Worm (Caenorhabditis elegans) whole organism, mixed stage, embryonic: ENCODE data around the gene nac-2.

Experiments
- M03D4.4 ChIP-seq: sonication (generic microtip); optimal IDR thresholded peaks from 2 replicates; lab custom pipeline; 2017; ENCODE audit warnings: mild to moderate bottlenecking, missing genetic modification characterization, missing compliant biosample characterization
- bed-3 ChIP-seq: fragments of 200-800 bp; sonication (Bioruptor generic); optimal IDR thresholded peaks from 3 replicates; lab custom pipeline; 2018; ENCODE audit warnings: mild to moderate bottlenecking, missing genetic modification characterization, moderate library complexity, missing compliant biosample characterization
- blmp-1 ChIP-seq: fragments of 150-350 bp; optimal IDR thresholded peaks from 2 replicates; lab custom pipeline; 2014; ENCODE audit warnings: missing biosample characterization, missing genetic modification characterization
- ceh-39 ChIP-seq: fragments of 150-350 bp; optimal IDR thresholded peaks from 2 replicates; lab custom pipeline; 2014; ENCODE audit warnings: missing biosample characterization, missing genetic modification characterization
- ceh-43 ChIP-seq: fragments of 200-800 bp; sonication (Bioruptor generic); optimal IDR thresholded peaks from 2 replicates; lab custom pipeline; 2018; ENCODE audit warnings: mild to moderate bottlenecking, missing genetic modification characterization, moderate library complexity, missing compliant biosample characterization
- ceh-83 ChIP-seq: fragments of 200-800 bp; sonication (Bioruptor generic); optimal IDR thresholded peaks from 2 replicates; lab custom pipeline; 2018; ENCODE audit warnings: mild to moderate bottlenecking, missing genetic modification characterization, missing compliant biosample characterization
- ces-1 ChIP-seq: fragments of 150-350 bp; optimal IDR thresholded peaks from 2 replicates; lab custom pipeline; 2014; ENCODE audit warnings: missing biosample characterization, missing genetic modification reagents, missing genetic modification characterization
- cnd-1 ChIP-seq: fragments of 200-800 bp; sonication (Bioruptor generic); optimal IDR thresholded peaks from 2 replicates; lab custom pipeline; 2018; ENCODE audit warnings: mild to moderate bottlenecking, missing genetic modification characterization, missing compliant biosample characterization
- drap-1 ChIP-seq: fragments of 200-800 bp; sonication (Bioruptor generic); optimal IDR thresholded peaks from 3 replicates; lab custom pipeline; 2018; ENCODE audit warnings: mild to moderate bottlenecking, missing genetic modification characterization, missing compliant biosample characterization
- elt-1 ChIP-seq: sonication (generic microtip); optimal IDR thresholded peaks from 2 replicates; lab custom pipeline; 2017; ENCODE audit warnings: missing genetic modification characterization, mild to moderate bottlenecking, missing compliant biosample characterization, antibody characterized with exemption, moderate library complexity, borderline replicate concordance; ENCODE audit not compliant: insufficient read depth
- elt-3 ChIP-seq: fragments of 150-350 bp; optimal IDR thresholded peaks from 2 replicates; lab custom pipeline; 2014; ENCODE audit warnings: missing biosample characterization, missing genetic modification characterization
- ham-2 ChIP-seq: fragments of 200-800 bp; sonication (Bioruptor generic); optimal IDR thresholded peaks from 2 replicates; lab custom pipeline; 2018; ENCODE audit warnings: mild to moderate bottlenecking, missing genetic modification characterization, missing compliant biosample characterization
- hlh-1 ChIP-seq: fragments of 150-350 bp; optimal IDR thresholded peaks from 2 replicates; lab custom pipeline; 2014; ENCODE audit warnings: missing biosample characterization, missing genetic modification reagents, missing genetic modification characterization
- lin-13 ChIP-seq: fragments of 150-350 bp; optimal IDR thresholded peaks from 2 replicates; lab custom pipeline; 2014; ENCODE audit warnings: missing biosample characterization, missing genetic modification characterization
- lin-32 ChIP-seq: fragments of 200-800 bp; sonication (Bioruptor generic); optimal IDR thresholded peaks from 2 replicates; lab custom pipeline; 2018; ENCODE audit warnings: mild to moderate bottlenecking, missing genetic modification characterization, missing compliant biosample characterization
- lsy-2 ChIP-seq: fragments of 150-350 bp; optimal IDR thresholded peaks from 2 replicates; lab custom pipeline; 2014; ENCODE audit warnings: missing biosample characterization, missing genetic modification characterization
- mab-5 ChIP-seq: fragments of 150-350 bp; optimal IDR thresholded peaks from 2 replicates; lab custom pipeline; 2014; ENCODE audit warnings: missing biosample characterization, missing genetic modification characterization
- mep-1 ChIP-seq: fragments of 150-350 bp; optimal IDR thresholded peaks from 2 replicates; lab custom pipeline; 2017; ENCODE audit warnings: missing biosample characterization, missing genetic modification reagents, missing genetic modification characterization, inconsistent platforms
- mls-2 ChIP-seq: sonication (generic microtip); optimal IDR thresholded peaks from 2 replicates; lab custom pipeline; 2016; ENCODE audit warnings: mild to moderate bottlenecking, missing genetic modification characterization, moderate library complexity, missing compliant biosample characterization
- nhr-12 ChIP-seq: fragments of 150-350 bp; optimal IDR thresholded peaks from 2 replicates; lab custom pipeline; 2014; ENCODE audit warnings: missing biosample characterization, missing genetic modification characterization
- nhr-2 ChIP-seq: fragments of 150-350 bp; optimal IDR thresholded peaks from 2 replicates; lab custom pipeline; 2014; ENCODE audit warnings: missing biosample characterization, missing genetic modification characterization
- nhr-237 ChIP-seq: fragments of 150-350 bp; optimal IDR thresholded peaks from 2 replicates; lab custom pipeline; 2014; ENCODE audit warnings: missing biosample characterization, missing genetic modification characterization
- nhr-28 ChIP-seq: fragments of 150-350 bp; optimal IDR thresholded peaks from 2 replicates; lab custom pipeline; 2014; ENCODE audit warnings: missing biosample characterization, missing genetic modification characterization
- nhr-76 ChIP-seq: sonication (generic microtip); optimal IDR thresholded peaks from 2 replicates; lab custom pipeline; 2017; ENCODE audit warnings: missing biosample characterization, missing genetic modification characterization
- pha-4 ChIP-seq: fragments of 150-350 bp; optimal IDR thresholded peaks from 2 replicates; lab custom pipeline; 2018; ENCODE audit warnings: missing biosample characterization, missing genetic modification reagents, missing genetic modification characterization
- sem-2 ChIP-seq: fragments of 200-800 bp; sonication (Bioruptor generic); optimal IDR thresholded peaks from 2 replicates; lab custom pipeline; 2018; ENCODE audit warnings: mild to moderate bottlenecking, missing genetic modification characterization, missing compliant biosample characterization
- snpc-4 ChIP-seq: fragments of 150-350 bp; optimal IDR thresholded peaks from 2 replicates; lab custom pipeline; 2014; ENCODE audit warnings: missing biosample characterization, missing genetic modification characterization
- sptf-1 ChIP-seq: sonication (generic microtip); optimal IDR thresholded peaks from 2 replicates; lab custom pipeline; 2017; ENCODE audit warnings: mild to moderate bottlenecking, missing genetic modification characterization, moderate library complexity, missing compliant biosample characterization
- tbx-8 ChIP-seq: fragments of 200-800 bp; sonication (Bioruptor generic); optimal IDR thresholded peaks from 2 replicates; lab custom pipeline; 2018; ENCODE audit warnings: mild to moderate bottlenecking, missing genetic modification characterization, moderate library complexity, missing compliant biosample characterization
- unc-120 ChIP-seq: sonication (generic microtip); optimal IDR thresholded peaks from 2 replicates; lab custom pipeline; 2017; ENCODE audit warnings: missing genetic modification characterization, missing compliant biosample characterization; ENCODE audit not compliant: poor library complexity, severe bottlenecking
- unc-39 ChIP-seq: fragments of 150-350 bp; optimal IDR thresholded peaks from 2 replicates; lab custom pipeline; 2014; ENCODE audit warnings: missing biosample characterization, missing genetic modification characterization
- unc-62 ChIP-seq: fragments of 150-350 bp; optimal IDR thresholded peaks from 2 replicates; lab custom pipeline; 2014; ENCODE audit warnings: missing biosample characterization, missing genetic modification reagents, missing genetic modification characterization
- zip-8 ChIP-seq: fragments of 150-350 bp; optimal IDR thresholded peaks from 2 replicates; lab custom pipeline; 2014; ENCODE audit warnings: missing biosample characterization, missing genetic modification characterization
- ztf-11 ChIP-seq: fragments of 150-350 bp; optimal IDR thresholded peaks from 2 replicates; lab custom pipeline; 2014; ENCODE audit warnings: missing biosample characterization, missing genetic modification characterization

Gene nac-2

ce11 chrIII:9043200-9043599, at the start of gene nac-2:
Gene nac-2, minus strand, starts transcription at chrIII:9043300.
- TF ChIP-seq ces-1 (GFP tag; lab: Kevin White, UChicago) (no peak), ceh-83 (no peak), sem-2 (no peak), mep-1 (tag; lab: Kevin White, UChicago) (no peak), tbx-8 (no peak), drap-1 (no peak), nhr-12 (no peak), mab-5 (tag; lab: Kevin White, UChicago) (no peak), unc-120 (no peak), ceh-39 (no peak), elt-1 (no peak), lin-13 (tag; lab: Kevin White, UChicago) (no peak), mls-2 (tag; lab: Kevin White, UChicago) (no peak), zip-8 (tag; lab: Kevin White, UChicago) (no peak)

- TF ChIP-seq lsy-2 (no peak), lin-32 (GFP tag; lab: Kevin White, UChicago) (no peak), sptf-1 (tag; lab: Kevin White, UChicago) (no peak), elt-1 (no peak), tbx-8 (no peak), mls-2 (tag; lab: Kevin White, UChicago) (no peak), nhr-28 (tag; lab: Kevin White, UChicago) (no peak), ham-2 (GFP tag; lab: Kevin White, UChicago) (no peak), unc-120 (no peak), hlh-1 (tag; lab: Kevin White, UChicago) (no peak), drap-1 (no peak), pha-4 (no peak), snpc-4 (no peak), ztf-11 (tag; lab: Kevin White, UChicago) (no peak), blmp-1 (no peak), lin-13 (tag; lab: Kevin White, UChicago) (no peak), mep-1 (tag; lab: Kevin White, UChicago) (no peak), zip-8 (tag; lab: Kevin White, UChicago) (no peak), ceh-83 (no peak), elt-3 (tag; lab: Kevin White, UChicago) (no peak)
Observed at ce11 chrIII:9091392-9092291, 48.5 kb upstream of the nac-2 start, which contains the start of gene glp-1. Gene glp-1, plus strand, starts transcription at chrIII:9092241.

- TF ChIP-seq elt-1 = no peak
- no peak for TF ChIP-seq cnd-1 (tag; lab: Kevin White, UChicago)
- no peak for TF ChIP-seq unc-39 (tag; lab: Kevin White, UChicago)
- no peak for TF ChIP-seq mab-5 (tag; lab: Kevin White, UChicago)
- no peak for TF ChIP-seq ztf-11 (tag; lab: Kevin White, UChicago)
- no peak for TF ChIP-seq sem-2
- no peak for TF ChIP-seq unc-62 (GFP tag; lab: Kevin White, UChicago)
- TF ChIP-seq snpc-4 = no peak
- TF ChIP-seq hlh-1 (tag; lab: Kevin White, UChicago) = no peak
- no peak for TF ChIP-seq M03D4.4 (tag; lab: Kevin White, UChicago)
- no peak for TF ChIP-seq nhr-2 (tag; lab: Kevin White, UChicago)
- TF ChIP-seq unc-120 = no peak
- TF ChIP-seq mls-2 (tag; lab: Kevin White, UChicago) = no peak
- no peak for TF ChIP-seq drap-1
Observed at ce11 chrIII:9089325-9089823, 46.3 kb upstream of the nac-2 start, which contains the start of the genes mccc-2 and mrpl-44. Gene mccc-2, minus strand, starts transcription at chrIII:9089375. Gene mrpl-44, minus strand, starts transcription at chrIII:9089375.

ce11 chrIII:9084329-9084728, 41.2 kb upstream of the nac-2 start:
- TF ChIP-seq nhr-12 (no peak), cnd-1 (tag; lab: Kevin White, UChicago) (no peak), unc-120 (peak; percentile 65), zip-8 (tag; lab: Kevin White, UChicago) (no peak), blmp-1 (no peak), unc-39 (tag; lab: Kevin White, UChicago) (no peak), pha-4 (no peak), sptf-1 (tag; lab: Kevin White, UChicago) (no peak), nhr-237 (no peak), mls-2 (tag; lab: Kevin White, UChicago) (peak; percentile 26), ces-1 (GFP tag; lab: Kevin White, UChicago) (peak; percentile 98), sem-2 (no peak), elt-3 (tag; lab: Kevin White, UChicago) (no peak), nhr-2 (tag; lab: Kevin White, UChicago) (no peak), lin-32 (GFP tag; lab: Kevin White, UChicago) (no peak), bed-3 (GFP tag; lab: Kevin White, UChicago) (no peak), ceh-39 (no peak), nhr-28 (tag; lab: Kevin White, UChicago) (no peak), snpc-4 (no peak), mab-5 (tag; lab: Kevin White, UChicago) (peak; percentile 75), unc-62 (GFP tag; lab: Kevin White, UChicago) (peak; percentile 11), ham-2 (GFP tag; lab: Kevin White, UChicago) (no peak), M03D4.4 (tag; lab: Kevin White, UChicago) (no peak), ztf-11 (tag; lab: Kevin White, UChicago) (no peak), ceh-43 (no peak), nhr-76 (tag; lab: Kevin White, UChicago) (no peak)
